Worm (Caenorhabditis elegans): ENCODE results near the gene trcs-2.

The trcs-2 gene

ce11 chrII:8747939-8748352, 25.7 kb downstream of the trcs-2 start (continued):
- TF ChIP-seq ets-4 (tag; optimal IDR thresholded peaks at IDR 0.05), result no peak

ce11 chrII:8748638-8749037, 26.4 kb downstream of the trcs-2 start:
- TF ChIP-seq elt-2 (tag; optimal IDR thresholded peaks at IDR 0.05), result no peak
- no peak for TF ChIP-seq zip-5 (tag; optimal IDR thresholded peaks at IDR 0.05)
- TF ChIP-seq dmd-4 (tag; optimal IDR thresholded peaks at IDR 0.05; ENCODE audit: borderline replicate concordance), result no peak
- no peak for TF ChIP-seq ama-1 (optimal IDR thresholded peaks at IDR 0.05)
- TF ChIP-seq F13H6.1 (tag; optimal IDR thresholded peaks at IDR 0.05), result no peak
- TF ChIP-seq sox-2 (GFP tag; IDR thresholded peaks at IDR 0.05), result no peak
- TF ChIP-seq unc-42 (tag; optimal IDR thresholded peaks at IDR 0.05), result no peak
- no peak for TF ChIP-seq ztf-16 (tag; optimal IDR thresholded peaks at IDR 0.05)

ce11 chrII:8749084-8749483, 26.8 kb downstream of the trcs-2 start:
- TF ChIP-seq rnt-1 (tag; optimal IDR thresholded peaks at IDR 0.05) (peak; percentile 83), ceh-9 (tag; optimal IDR thresholded peaks at IDR 0.05) (no peak), pat-9 (tag; optimal IDR thresholded peaks at IDR 0.05) (no peak), ztf-16 (tag; optimal IDR thresholded peaks at IDR 0.05) (no peak), eyg-1 (tag; optimal IDR thresholded peaks at IDR 0.05) (no peak)

- no peak for TF ChIP-seq pha-2 (tag; optimal IDR thresholded peaks at IDR 0.05)
- no peak for TF ChIP-seq K02D7.2 (tag; optimal IDR thresholded peaks at IDR 0.05)
- TF ChIP-seq rnt-1 (tag; optimal IDR thresholded peaks at IDR 0.05), result no peak
- TF ChIP-seq syd-9 (tag; optimal IDR thresholded peaks at IDR 0.05), result no peak
- no peak for TF ChIP-seq zip-5 (tag; optimal IDR thresholded peaks at IDR 0.05)
- no peak for TF ChIP-seq ref-2 (tag; optimal IDR thresholded peaks at IDR 0.05)
- TF ChIP-seq hlh-15 (tag; optimal IDR thresholded peaks at IDR 0.05), result no peak
- no peak for TF ChIP-seq npax-4 (tag; optimal IDR thresholded peaks at IDR 0.05)
- TF ChIP-seq ama-1 (optimal IDR thresholded peaks at IDR 0.05), result no peak
- TF ChIP-seq ets-4 (tag; optimal IDR thresholded peaks at IDR 0.05), result no peak
- no peak for TF ChIP-seq pqm-1 (tag; optimal IDR thresholded peaks at IDR 0.05)
- no peak for TF ChIP-seq elt-2 (tag; optimal IDR thresholded peaks at IDR 0.05)
- TF ChIP-seq gmeb-2 (tag; optimal IDR thresholded peaks at IDR 0.05), result no peak
- TF ChIP-seq eyg-1 (tag; optimal IDR thresholded peaks at IDR 0.05), result no peak
These were observed 27.8 kb downstream of the trcs-2 start for ce11 chrII:8750056-8750455.

- TF ChIP-seq rnt-1 (tag; optimal IDR thresholded peaks at IDR 0.05) (peak; percentile 21), ama-1 (optimal IDR thresholded peaks at IDR 0.05) (peak; percentile 10), sdc-2 (tag; optimal IDR thresholded peaks at IDR 0.05) (peak; percentile 28), pqm-1 (tag; optimal IDR thresholded peaks at IDR 0.05) (no peak), ceh-30 (tag; optimal IDR thresholded peaks at IDR 0.05) (no peak), K09A11.1 (tag; optimal IDR thresholded peaks at IDR 0.05; ENCODE audit: insufficient read depth) (no peak), pax-1 (tag; optimal IDR thresholded peaks at IDR 0.05) (no peak), ceh-31 (tag; optimal IDR thresholded peaks at IDR 0.05) (peak; percentile 64), ref-2 (tag; optimal IDR thresholded peaks at IDR 0.05) (peak; percentile 66), nhr-232 (tag; optimal IDR thresholded peaks at IDR 0.05) (no peak)
These were observed 28.8 kb downstream of the trcs-2 start for ce11 chrII:8751042-8751441.

- TF ChIP-seq hlh-6 (tag; optimal IDR thresholded peaks at IDR 0.05), result no peak
These were observed 29.4 kb downstream of the trcs-2 start, which contains the start of gene atf-2 for ce11 chrII:8751686-8752085. Gene atf-2, plus strand, starts transcription at chrII:8751986.

- no peak for TF ChIP-seq ref-2 (tag; optimal IDR thresholded peaks at IDR 0.05)
- no peak for TF ChIP-seq ttx-3 (tag; optimal IDR thresholded peaks at IDR 0.05)
- no peak for TF ChIP-seq madf-2 (tag; optimal IDR thresholded peaks at IDR 0.05)
- no peak for TF ChIP-seq mec-3 (tag; optimal IDR thresholded peaks at IDR 0.05; ENCODE audit: borderline replicate concordance)
- no peak for TF ChIP-seq ceh-30 (tag; optimal IDR thresholded peaks at IDR 0.05)
- TF ChIP-seq eyg-1 (tag; optimal IDR thresholded peaks at IDR 0.05), result no peak
- TF ChIP-seq K09A11.1 (tag; optimal IDR thresholded peaks at IDR 0.05; ENCODE audit: insufficient read depth), result no peak
These were observed 33.0 kb downstream of the trcs-2 start, which contains the start of gene K08F8.7 for ce11 chrII:8755270-8755669. Gene K08F8.7, minus strand, starts transcription at chrII:8755370.

Measured in whole organism, late embryonic.